Worm (Caenorhabditis elegans): Measurements from ENCODE around the gene F17C11.13.

- TF ChIP-seq unc-62 (GFP tag; optimal IDR thresholded peaks at IDR 0.05) (no peak), F39B2.1 (GFP tag; IDR thresholded peaks at IDR 0.05) (no peak), dpff-1 (tag; optimal IDR thresholded peaks at IDR 0.05) (no peak), ama-1 (optimal IDR thresholded peaks at IDR 0.05) (no peak), ama-1 (GFP tag; optimal IDR thresholded peaks at IDR 0.05) (no peak), pha-4 (tag; optimal IDR thresholded peaks at IDR 0.05) (no peak), ztf-28 (GFP tag; IDR thresholded peaks at IDR 0.05) (no peak), attf-6 (GFP tag; IDR thresholded peaks at IDR 0.05) (no peak), nhr-179 (tag; optimal IDR thresholded peaks at IDR 0.05) (no peak), nhr-90 (tag; optimal IDR thresholded peaks at IDR 0.05) (no peak), aptf-2 (GFP tag; conservative IDR thresholded peaks at IDR 0.05) (no peak), ztf-6 (GFP tag; IDR thresholded peaks at IDR 0.05) (no peak), ZK185.1 (tag; optimal IDR thresholded peaks at IDR 0.05; ENCODE audit: poor library complexity, severe bottlenecking) (no peak), K12H6.12 (tag; optimal IDR thresholded peaks at IDR 0.05) (no peak)
These were observed 46.7 kb upstream of the F17C11.13 start, which contains the start of gene zzz-1 for ce11 chrV:10909071-10909470.
